Fruit fly (Drosophila melanogaster) whole organism, embryonic: ENCODE measurements around the gene CG18180.

Source experiments
- Adf1 ChIP-seq: fragments of 200-800 bp; sonication (Bioruptor generic); IDR thresholded peaks from 2 replicates; pipeline ENCODE4 v1.3.6; 2022; ENCODE audit warnings: missing biosample characterization, missing genetic modification characterization
- Asciz ChIP-seq: fragments of 200-800 bp; sonication (Bioruptor generic); optimal IDR thresholded peaks from 2 replicates; lab custom pipeline; 2017; ENCODE audit warnings: missing biosample characterization, mild to moderate bottlenecking, missing genetic modification characterization, missing genetic modification reagents
- Atf6 ChIP-seq: fragments of 200-800 bp; sonication (Bioruptor generic); IDR thresholded peaks from 2 replicates; pipeline ENCODE4 v1.3.6; 2022; ENCODE audit warnings: missing biosample characterization, missing genetic modification characterization
- B-H2 ChIP-seq: fragments of 200-800 bp; sonication (Bioruptor generic); optimal IDR thresholded peaks from 2 replicates; lab custom pipeline; 2018; ENCODE audit warnings: missing biosample characterization, mild to moderate bottlenecking, missing genetic modification characterization
- CG10366 ChIP-seq: fragments of 200-800 bp; sonication (Bioruptor generic); IDR thresholded peaks from 2 replicates; pipeline ENCODE4 v1.3.6; 2022; ENCODE audit warnings: missing biosample characterization, missing genetic modification characterization
- CG15601 ChIP-seq: fragments of 200-800 bp; sonication (Bioruptor generic); optimal IDR thresholded peaks from 3 replicates; lab custom pipeline; 2019; ENCODE audit warnings: missing biosample characterization, mild to moderate bottlenecking, missing genetic modification characterization, moderate library complexity
- CG1602 ChIP-seq: fragments of 200-800 bp; sonication (Bioruptor generic); optimal IDR thresholded peaks from 3 replicates; lab custom pipeline; 2016; ENCODE audit warnings: missing biosample characterization, missing genetic modification characterization
- CG1647 ChIP-seq: fragments of 200-800 bp; sonication (Bioruptor generic); optimal IDR thresholded peaks from 3 replicates; lab custom pipeline; 2016; ENCODE audit warnings: missing biosample characterization, missing genetic modification characterization
- CG16815 ChIP-seq: fragments of 200-800 bp; sonication (Bioruptor generic); optimal IDR thresholded peaks from 3 replicates; lab custom pipeline; 2017; ENCODE audit warnings: missing biosample characterization, mild to moderate bottlenecking, missing genetic modification characterization
- CG17829 ChIP-seq: fragments of 200-800 bp; optimal IDR thresholded peaks from 2 replicates; lab custom pipeline; 2019; ENCODE audit warnings: missing biosample characterization, mild to moderate bottlenecking, missing genetic modification characterization, moderate library complexity
- CG17912 ChIP-seq: fragments of 200-800 bp; sonication (Bioruptor generic); optimal IDR thresholded peaks from 2 replicates; lab custom pipeline; 2018; ENCODE audit warnings: missing biosample characterization, mild to moderate bottlenecking, missing genetic modification characterization
- CG30403 ChIP-seq: fragments of 200-800 bp; sonication (Bioruptor generic); optimal IDR thresholded peaks from 3 replicates; lab custom pipeline; 2016; ENCODE audit warnings: missing biosample characterization, missing genetic modification characterization
- CG42726 ChIP-seq: fragments of 200-800 bp; sonication (Bioruptor generic); IDR thresholded peaks from 2 replicates; pipeline ENCODE4 v1.3.6; 2022; ENCODE audit warnings: missing biosample characterization, missing genetic modification characterization; ENCODE audit not compliant: partially characterized antibody
- CG6175 ChIP-seq: fragments of 200-800 bp; sonication (Bioruptor generic); IDR thresholded peaks from 3 replicates; pipeline ENCODE4 v1.3.6; 2022; ENCODE audit warnings: missing biosample characterization, missing genetic modification characterization
- CG7928 ChIP-seq: fragments of 200-800 bp; sonication (Bioruptor generic); optimal IDR thresholded peaks from 2 replicates; lab custom pipeline; 2017; ENCODE audit warnings: missing biosample characterization, mild to moderate bottlenecking, missing genetic modification characterization
- CG8478 ChIP-seq: fragments of >200 bp; optimal IDR thresholded peaks from 2 replicates; lab custom pipeline; 2018
- CG8944 ChIP-seq: fragments of 200-800 bp; sonication (Bioruptor generic); optimal IDR thresholded peaks from 3 replicates; lab custom pipeline; 2016; ENCODE audit warnings: missing biosample characterization, missing genetic modification characterization
- CG9727 ChIP-seq: fragments of 200-800 bp; sonication (Bioruptor generic); optimal IDR thresholded peaks from 3 replicates; lab custom pipeline; 2017; ENCODE audit warnings: missing biosample characterization, mild to moderate bottlenecking, missing genetic modification characterization
- CG9797 ChIP-seq: fragments of 200-800 bp; sonication (Bioruptor generic); optimal IDR thresholded peaks from 3 replicates; lab custom pipeline; 2018; ENCODE audit warnings: missing biosample characterization, mild to moderate bottlenecking, missing genetic modification characterization
- Dref ChIP-seq: fragments of 200-800 bp; sonication (Bioruptor generic); IDR thresholded peaks from 2 replicates; pipeline ENCODE4 v1.3.6; 2022; ENCODE audit warnings: missing biosample characterization, missing genetic modification characterization
- HLH3B ChIP-seq: fragments of 200-800 bp; sonication (Bioruptor generic); IDR thresholded peaks from 2 replicates; pipeline ENCODE4 v1.3.6; 2022; ENCODE audit warnings: missing biosample characterization, missing genetic modification characterization
- HmgD ChIP-seq: fragments of 200-800 bp; sonication (Bioruptor generic); optimal IDR thresholded peaks from 3 replicates; lab custom pipeline; 2016; ENCODE audit warnings: missing biosample characterization, missing genetic modification characterization
- Hr78 ChIP-seq, 2 experiments: fragments of 200-800 bp in 1 of 2; fragments of >200 bp in 1 of 2; sonication (Bioruptor generic) in 1 of 2; optimal IDR thresholded peaks; 2 replicates each; lab custom pipeline; 2017 to 2019; ENCODE audit warnings: missing biosample characterization in 2 of 2, missing genetic modification characterization in 2 of 2, mild to moderate bottlenecking in 1 of 2, moderate library complexity in 1 of 2
- Jarid2 ChIP-seq: fragments of 200-800 bp; sonication (Bioruptor generic); optimal IDR thresholded peaks from 3 replicates; lab custom pipeline; 2017; ENCODE audit warnings: mild to moderate bottlenecking, missing biosample characterization, missing genetic modification reagents, missing genetic modification characterization
- Lhr ChIP-seq: fragments of 200-800 bp; sonication (Bioruptor generic); optimal IDR thresholded peaks from 3 replicates; lab custom pipeline; 2017; ENCODE audit warnings: mild to moderate bottlenecking, missing biosample characterization, missing genetic modification reagents, missing genetic modification characterization
- Meics ChIP-seq: fragments of 200-800 bp; sonication (Bioruptor generic); optimal IDR thresholded peaks from 2 replicates; lab custom pipeline; 2017; ENCODE audit warnings: missing biosample characterization, mild to moderate bottlenecking, missing genetic modification characterization
- NFAT ChIP-seq: fragments of 200-800 bp; sonication (Bioruptor generic); IDR thresholded peaks from 2 replicates; pipeline ENCODE4 v1.3.6; 2022; ENCODE audit warnings: missing biosample characterization, missing genetic modification characterization
- Oli ChIP-seq: fragments of 200-800 bp; sonication (Bioruptor generic); optimal IDR thresholded peaks from 2 replicates; lab custom pipeline; 2018; ENCODE audit warnings: missing biosample characterization, mild to moderate bottlenecking, missing genetic modification characterization, moderate library complexity
- Opbp ChIP-seq: fragments of 200-800 bp; sonication (Bioruptor generic); IDR thresholded peaks from 3 replicates; pipeline ENCODE4 v1.3.6; 2022; ENCODE audit warnings: missing biosample characterization, missing genetic modification characterization; ENCODE audit not compliant: partially characterized antibody
- Poxn ChIP-seq: fragments of 200-800 bp; sonication (Bioruptor generic); IDR thresholded peaks from 2 replicates; pipeline ENCODE4 v1.3.6; 2022; ENCODE audit warnings: missing biosample characterization, missing genetic modification characterization
- Trl ChIP-seq, 3 experiments: fragments of >200 bp in 2 of 3; fragments of 200-800 bp in 1 of 3; sonication (Bioruptor generic) in 1 of 3; optimal IDR thresholded peaks; 2 replicates in 1 of 3; 3 replicates in 2 of 3; lab custom pipeline; 2016 to 2017; ENCODE audit warnings: missing biosample characterization in 1 of 3, missing genetic modification characterization in 1 of 3
- Usf ChIP-seq: fragments of 200-800 bp; sonication (Bioruptor generic); optimal IDR thresholded peaks from 2 replicates; lab custom pipeline; 2017; ENCODE audit warnings: missing genotype, missing biosample characterization, missing genetic modification characterization
- ap ChIP-seq: fragments of 200-800 bp; sonication (Bioruptor generic); IDR thresholded peaks from 2 replicates; pipeline ENCODE4 v1.3.6; 2022; ENCODE audit warnings: missing biosample characterization, missing genetic modification characterization
- dmrt99B ChIP-seq: fragments of 200-800 bp; sonication (Bioruptor generic); optimal IDR thresholded peaks from 2 replicates; lab custom pipeline; 2018; ENCODE audit warnings: missing biosample characterization, mild to moderate bottlenecking, missing genetic modification characterization, moderate library complexity
- dysf ChIP-seq: fragments of 200-800 bp; sonication (Bioruptor generic); IDR thresholded peaks from 3 replicates; pipeline ENCODE4 v1.3.6; 2022; ENCODE audit warnings: missing biosample characterization, missing genetic modification characterization
- fd102C ChIP-seq: fragments of 200-800 bp; sonication (Bioruptor generic); optimal IDR thresholded peaks from 2 replicates; lab custom pipeline; 2018; ENCODE audit warnings: missing biosample characterization, mild to moderate bottlenecking, missing genetic modification characterization, moderate library complexity
- fd3F ChIP-seq: fragments of 200-800 bp; sonication (Bioruptor generic); optimal IDR thresholded peaks from 2 replicates; lab custom pipeline; 2018; ENCODE audit warnings: missing biosample characterization, mild to moderate bottlenecking, missing genetic modification characterization, moderate library complexity
- fu2 ChIP-seq: fragments of 200-800 bp; sonication (Bioruptor generic); optimal IDR thresholded peaks from 2 replicates; lab custom pipeline; 2016; ENCODE audit warnings: missing biosample characterization, missing genetic modification characterization
- gsb ChIP-seq: fragments of 200-800 bp; sonication (Bioruptor generic); IDR thresholded peaks from 2 replicates; pipeline ENCODE4 v1.3.6; 2022; ENCODE audit warnings: missing biosample characterization, missing genetic modification characterization
- gt ChIP-seq: fragments of 200-800 bp; sonication (Bioruptor generic); IDR thresholded peaks from 2 replicates; pipeline ENCODE4 v1.3.6; 2022; ENCODE audit warnings: missing biosample characterization, missing genetic modification characterization
- lov ChIP-seq, 2 experiments: fragments of 200-800 bp in 1 of 2; fragments of >200 bp in 1 of 2; sonication (Bioruptor generic) in 1 of 2; IDR thresholded peaks in 1 of 2; optimal IDR thresholded peaks in 1 of 2; 2 replicates in 1 of 2; 3 replicates in 1 of 2; pipeline versions ENCODE4 v1.3.6 to Lab custom; 2017 to 2022; ENCODE audit warnings: missing biosample characterization in 1 of 2, missing genetic modification characterization in 1 of 2
- p53 ChIP-seq: fragments of 200-800 bp; sonication (Bioruptor generic); optimal IDR thresholded peaks from 2 replicates; lab custom pipeline; 2016; ENCODE audit warnings: missing biosample characterization, missing genetic modification characterization
- pfk ChIP-seq: fragments of 200-800 bp; sonication (Bioruptor generic); optimal IDR thresholded peaks from 2 replicates; lab custom pipeline; 2018; ENCODE audit warnings: missing biosample characterization, mild to moderate bottlenecking, missing genetic modification characterization, moderate library complexity
- prd ChIP-seq, 3 experiments: fragments of >200 bp in 2 of 3; fragments of 200-800 bp in 1 of 3; sonication (Bioruptor generic) in 1 of 3; optimal IDR thresholded peaks in 2 of 3; IDR thresholded peaks in 1 of 3; 2 replicates in 2 of 3; 3 replicates in 1 of 3; pipeline versions ENCODE4 v1.3.6 to Lab custom; 2017 to 2022; ENCODE audit warnings: missing biosample characterization in 1 of 3, missing genetic modification characterization in 1 of 3
- rib ChIP-seq: fragments of 200-800 bp; sonication (Bioruptor generic); IDR thresholded peaks from 2 replicates; pipeline ENCODE4 v1.3.6; 2022; ENCODE audit warnings: missing biosample characterization, missing genetic modification characterization
- tll ChIP-seq, 2 experiments: fragments of 200-800 bp in 1 of 2; fragments of >200 bp in 1 of 2; sonication (Bioruptor generic) in 1 of 2; optimal IDR thresholded peaks; 2 replicates each; lab custom pipeline; 2017 to 2019; ENCODE audit warnings: missing biosample characterization in 2 of 2, missing genetic modification characterization in 2 of 2, mild to moderate bottlenecking in 1 of 2, moderate library complexity in 1 of 2
- vfl ChIP-seq: fragments of 200-800 bp; sonication (Bioruptor generic); optimal IDR thresholded peaks from 2 replicates; lab custom pipeline; 2016; ENCODE audit warnings: missing biosample characterization, missing genetic modification characterization
- vvl ChIP-seq: fragments of 200-800 bp; sonication (Bioruptor generic); IDR thresholded peaks from 2 replicates; pipeline ENCODE4 v1.3.6; 2022; ENCODE audit warnings: missing biosample characterization, missing genetic modification characterization

Gene CG18180

DNA sequence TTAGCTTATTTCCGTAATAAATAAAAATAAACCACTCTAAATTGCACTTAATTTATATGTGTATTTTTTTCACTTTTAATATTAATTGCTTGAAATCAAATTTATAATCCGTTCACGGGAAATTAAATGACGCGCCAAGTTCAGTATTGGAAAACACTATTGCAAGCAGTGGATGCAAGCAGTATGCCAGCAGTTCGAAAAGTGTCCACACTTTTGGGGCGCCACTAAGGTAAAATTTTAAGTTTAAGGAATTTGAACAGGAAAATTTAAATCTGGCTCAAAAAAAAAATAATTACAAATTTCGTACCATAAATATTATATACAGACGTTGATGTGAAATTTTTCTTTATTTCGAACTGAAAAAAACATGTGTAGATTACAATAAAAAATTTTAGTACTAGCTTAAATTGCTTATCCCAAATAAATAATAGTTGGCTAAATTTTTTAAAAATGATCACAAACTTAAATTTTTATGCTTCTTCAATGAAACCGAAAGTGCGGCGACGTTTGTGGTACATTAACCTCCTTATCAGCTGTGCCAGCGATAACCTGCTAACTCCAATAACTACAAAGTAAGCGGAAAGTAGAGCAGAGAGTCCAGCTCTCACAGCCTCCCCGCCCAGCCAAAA lies 26.7 kb upstream of the CG18180 start (continued):
- TF ChIP-seq gt (no peak), Adf1 (no peak), vvl (GFP tag; lab: Robert Waterston, UW) (peak; percentile 50; the same call in 1 of the 2 replicates), CG17829 (tag; lab: Kevin White, UChicago) (no peak), CG8478 (lab: Kevin White, UChicago) (no peak), CG8944 (GFP tag; lab: Kevin White, UChicago) (no peak), vfl (peak; percentile 57), B-H2 (no peak), Oli (no peak), Hr78 (GFP tag; optimal IDR thresholded peaks at IDR 0.05; lab: Kevin White, UChicago) (peak in 1 of 2 experiments; percentile 33), fd3F (GFP tag; lab: Kevin White, UChicago) (no peak), CG1647 (GFP tag; lab: Kevin White, UChicago) (peak; percentile 62), CG30403 (GFP tag; lab: Kevin White, UChicago) (peak; percentile 53), Meics (GFP tag; lab: Kevin White, UChicago) (no peak), Atf6 (GFP tag; lab: Robert Waterston, UW) (no peak), rib (GFP tag; lab: Robert Waterston, UW) (no peak; the same call in 1 of the 2 replicates), Dref (GFP tag; lab: Robert Waterston, UW) (peak; percentile 30; the same call in 1 of the 2 replicates), CG10366 (GFP tag; lab: Robert Waterston, UW) (peak; percentile 36), fu2 (GFP tag; lab: Kevin White, UChicago) (no peak), prd (optimal IDR thresholded peaks at IDR 0.05; lab: Kevin White, UChicago) (no peak), prd (GFP tag; IDR thresholded peaks at IDR 0.05; lab: Robert Waterston, UW) (peak; percentile 59; the same call in 2 of the 3 replicates), dmrt99B (tag; lab: Kevin White, UChicago) (peak; percentile 3), Poxn (GFP tag; lab: Robert Waterston, UW) (no peak), Opbp (GFP tag; lab: Robert Waterston, UW) (peak; percentile 48; the same call in 1 of the 3 replicates), HmgD (GFP tag; lab: Kevin White, UChicago) (no peak), ap (GFP tag; lab: Robert Waterston, UW) (no peak), CG6175 (GFP tag; lab: Robert Waterston, UW) (no peak), lov (optimal IDR thresholded peaks at IDR 0.05; lab: Kevin White, UChicago) (no peak), lov (GFP tag; IDR thresholded peaks at IDR 0.05; lab: Robert Waterston, UW) (no peak), Asciz (GFP tag; lab: Kevin White, UChicago) (no peak), CG7928 (GFP tag; lab: Kevin White, UChicago) (no peak), fd102C (GFP tag; lab: Kevin White, UChicago) (no peak), Usf (no peak), gsb (GFP tag; lab: Robert Waterston, UW) (no peak), CG9727 (GFP tag; lab: Kevin White, UChicago) (no peak), Jarid2 (GFP tag; lab: Kevin White, UChicago) (peak; percentile 14), NFAT (peak; percentile 73; the same call in 1 of the 2 replicates), Trl (optimal IDR thresholded peaks at IDR 0.05; lab: Kevin White, UChicago) (no peak), Trl (GFP tag; optimal IDR thresholded peaks at IDR 0.05; lab: Kevin White, UChicago) (no peak), dysf (0 out of 3 replicates have a peak, but pooled peaks have one; percentile 43), CG42726 (peak; percentile 76), HLH3B (GFP tag; lab: Robert Waterston, UW) (peak; percentile 31; the same call in 1 of the 2 replicates), p53 (GFP tag; lab: Kevin White, UChicago) (peak; percentile 8), tll (GFP tag; optimal IDR thresholded peaks at IDR 0.05; lab: Kevin White, UChicago) (no peak), pfk (GFP tag; lab: Kevin White, UChicago) (no peak), CG17912 (GFP tag; lab: Kevin White, UChicago) (no peak), CG9797 (peak; percentile 10), CG16815 (GFP tag; lab: Kevin White, UChicago) (no peak), Lhr (GFP tag; lab: Kevin White, UChicago) (peak; percentile 41), CG15601 (tag; lab: Kevin White, UChicago) (no peak), CG1602 (peak; percentile 17)
